Worm (Caenorhabditis elegans) whole organism, L3 larva: ENCODE results near the gene R03D7.8.

Experiments
- ama-1 ChIP-seq: fragments of 150-350 bp; optimal IDR thresholded peaks from 2 replicates; lab custom pipeline; 2018
- ceh-9 ChIP-seq: sonication (generic microtip); optimal IDR thresholded peaks from 2 replicates; lab custom pipeline; 2018; ENCODE audit warnings: missing biosample characterization, missing genetic modification characterization
- egl-27 ChIP-seq: sonication (generic microtip); optimal IDR thresholded peaks from 4 replicates; lab custom pipeline; 2017; ENCODE audit warnings: missing biosample characterization, missing genetic modification reagents, missing genetic modification characterization
- jun-1 ChIP-seq: fragments of 150-350 bp; optimal IDR thresholded peaks from 2 replicates; lab custom pipeline; 2014; ENCODE audit warnings: missing biosample characterization, missing genetic modification reagents, missing genetic modification characterization
- nfya-1 ChIP-seq: sonication (generic microtip); optimal IDR thresholded peaks from 2 replicates; lab custom pipeline; 2017; ENCODE audit warnings: missing genetic modification characterization, mild to moderate bottlenecking, missing compliant biosample characterization, antibody characterized with exemption, moderate library complexity; ENCODE audit not compliant: insufficient read depth
- nhr-11 ChIP-seq: fragments of 150-350 bp; optimal IDR thresholded peaks from 2 replicates; lab custom pipeline; 2014; ENCODE audit warnings: missing biosample characterization, missing genetic modification characterization
- nhr-12 ChIP-seq: fragments of 150-350 bp; optimal IDR thresholded peaks from 2 replicates; lab custom pipeline; 2014; ENCODE audit warnings: missing biosample characterization, missing genetic modification characterization
- nhr-28 ChIP-seq: fragments of 150-350 bp; optimal IDR thresholded peaks from 2 replicates; lab custom pipeline; 2014; ENCODE audit warnings: missing biosample characterization, missing genetic modification characterization
- skn-1 ChIP-seq: fragments of 150-350 bp; optimal IDR thresholded peaks from 2 replicates; lab custom pipeline; 2014; ENCODE audit warnings: missing biosample characterization, missing genetic modification characterization
- tbx-2 ChIP-seq: sonication (generic microtip); optimal IDR thresholded peaks from 2 replicates; lab custom pipeline; 2016; ENCODE audit warnings: mild to moderate bottlenecking, missing genetic modification characterization, missing compliant biosample characterization
- unc-39 ChIP-seq: sonication (generic microtip); optimal IDR thresholded peaks from 4 replicates; lab custom pipeline; 2017; ENCODE audit warnings: missing biosample characterization, missing genetic modification characterization
- zag-1 ChIP-seq: fragments of 150-350 bp; optimal IDR thresholded peaks from 2 replicates; lab custom pipeline; 2014; ENCODE audit warnings: missing biosample characterization, missing genetic modification characterization
- ztf-11 ChIP-seq: fragments of 150-350 bp; optimal IDR thresholded peaks from 2 replicates; lab custom pipeline; 2014; ENCODE audit warnings: missing biosample characterization, missing genetic modification characterization

DNA sequence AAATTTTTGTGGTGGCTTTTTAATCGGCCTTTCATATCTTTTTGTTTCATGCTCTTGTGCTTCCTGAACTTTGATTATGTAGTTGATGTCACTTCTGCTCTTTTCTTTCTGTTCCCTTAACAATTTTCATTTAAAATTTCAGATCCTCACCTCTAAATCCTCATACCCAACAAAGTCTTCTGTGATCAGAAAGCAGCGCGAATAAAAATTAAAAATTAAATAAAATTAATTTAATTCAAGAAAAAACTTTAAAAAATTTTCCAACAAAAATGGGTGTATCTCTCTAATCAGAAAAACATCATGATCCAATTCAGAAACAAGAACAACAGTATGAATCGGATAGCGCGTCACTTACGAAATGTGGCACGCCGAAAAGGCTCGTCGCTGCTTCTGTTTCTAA lies 18.5 kb upstream of the R03D7.8 start, which contains the start of gene ptp-3:
- TF ChIP-seq ama-1 (no peak), ztf-11 (no peak), jun-1 (no peak), nfya-1 (tag; lab: Kevin White, UChicago) (no peak), ceh-9 (tag; lab: Kevin White, UChicago) (no peak), egl-27 (tag; lab: Kevin White, UChicago) (no peak), skn-1 (no peak), nhr-12 (tag; lab: Kevin White, UChicago) (no peak), zag-1 (tag; lab: Kevin White, UChicago) (no peak), nhr-28 (no peak), nhr-11 (tag; lab: Kevin White, UChicago) (no peak), unc-39 (tag; lab: Kevin White, UChicago) (no peak), tbx-2 (tag; lab: Kevin White, UChicago) (no peak)
